Fruit fly (Drosophila melanogaster) whole organism, embryonic: Measurements from ENCODE around the gene CkIIbeta.
A peak's percentile ranks its signal among the peaks of the same experiment; 100 is the strongest.

Experiments used
- Aef1 ChIP-seq: fragments of 200-800 bp; sonication (Bioruptor generic); IDR thresholded peaks from 3 replicates; pipeline ENCODE4 v1.3.6; 2022; ENCODE audit warnings: missing biosample characterization, missing genetic modification characterization
- B-H2 ChIP-seq: fragments of 200-800 bp; sonication (Bioruptor generic); optimal IDR thresholded peaks from 2 replicates; lab custom pipeline; 2018; ENCODE audit warnings: missing biosample characterization, mild to moderate bottlenecking, missing genetic modification characterization
- Bteb2 ChIP-seq: fragments of 200-800 bp; sonication (Bioruptor generic); optimal IDR thresholded peaks from 2 replicates; lab custom pipeline; 2016; ENCODE audit warnings: missing biosample characterization, missing genetic modification characterization
- CG10321 ChIP-seq: fragments of 200-800 bp; sonication (Bioruptor generic); IDR thresholded peaks from 2 replicates; pipeline ENCODE4 v1.3.6; 2022; ENCODE audit warnings: missing biosample characterization, missing genetic modification characterization
- CG10543 ChIP-seq: fragments of 200-800 bp; sonication (Bioruptor generic); optimal IDR thresholded peaks from 3 replicates; lab custom pipeline; 2017; ENCODE audit warnings: missing biosample characterization, mild to moderate bottlenecking, missing genetic modification characterization, moderate library complexity
- CG11504 ChIP-seq: fragments of 200-800 bp; sonication (Bioruptor generic); optimal IDR thresholded peaks from 3 replicates; lab custom pipeline; 2019; ENCODE audit warnings: missing biosample characterization, mild to moderate bottlenecking, missing genetic modification characterization, moderate library complexity
- CG11695 ChIP-seq: fragments of 200-800 bp; sonication (Bioruptor generic); IDR thresholded peaks from 3 replicates; pipeline ENCODE4 v1.3.6; 2022; ENCODE audit warnings: missing biosample characterization, missing genetic modification characterization
- CG14710 ChIP-seq: fragments of 200-800 bp; sonication (Bioruptor generic); optimal IDR thresholded peaks from 3 replicates; lab custom pipeline; 2019; ENCODE audit warnings: missing biosample characterization, mild to moderate bottlenecking, missing genetic modification characterization, moderate library complexity
- CG15269 ChIP-seq: fragments of 200-800 bp; sonication (Bioruptor generic); optimal IDR thresholded peaks from 2 replicates; lab custom pipeline; 2018; ENCODE audit warnings: missing biosample characterization, mild to moderate bottlenecking, missing genetic modification characterization, moderate library complexity
- CG17361 ChIP-seq: fragments of 200-800 bp; sonication (Bioruptor generic); IDR thresholded peaks from 3 replicates; pipeline ENCODE4 v1.3.6; 2022; ENCODE audit warnings: missing biosample characterization, missing genetic modification characterization
- CG17802 ChIP-seq: fragments of 200-800 bp; sonication (Bioruptor generic); optimal IDR thresholded peaks from 2 replicates; lab custom pipeline; 2018; ENCODE audit warnings: missing biosample characterization, mild to moderate bottlenecking, missing genetic modification characterization, moderate library complexity
- CG1832 ChIP-seq: fragments of 200-800 bp; sonication (Bioruptor generic); optimal IDR thresholded peaks from 2 replicates; lab custom pipeline; 2017; ENCODE audit warnings: missing biosample characterization, mild to moderate bottlenecking, missing genetic modification characterization, inconsistent platforms
- CG2120 ChIP-seq: fragments of 200-800 bp; sonication (Bioruptor generic); optimal IDR thresholded peaks from 3 replicates; lab custom pipeline; 2016; ENCODE audit warnings: missing biosample characterization, missing genetic modification characterization
- CG2712 ChIP-seq: fragments of 200-800 bp; optimal IDR thresholded peaks from 3 replicates; lab custom pipeline; 2019; ENCODE audit warnings: missing biosample characterization, mild to moderate bottlenecking, missing genetic modification characterization, moderate library complexity
- CG33213 ChIP-seq: fragments of 200-800 bp; sonication (Bioruptor generic); optimal IDR thresholded peaks from 3 replicates; lab custom pipeline; 2016; ENCODE audit warnings: missing biosample characterization, missing genetic modification characterization
- CG34376 ChIP-seq: fragments of 200-800 bp; sonication (Bioruptor generic); optimal IDR thresholded peaks from 2 replicates; lab custom pipeline; 2018; ENCODE audit warnings: missing biosample characterization, mild to moderate bottlenecking, missing genetic modification characterization
- CG3838 ChIP-seq: fragments of 200-800 bp; sonication (Bioruptor generic); optimal IDR thresholded peaks from 3 replicates; lab custom pipeline; 2016; ENCODE audit warnings: missing biosample characterization, missing genetic modification characterization
- CG4730 ChIP-seq: fragments of 200-800 bp; sonication (Bioruptor generic); IDR thresholded peaks from 2 replicates; pipeline ENCODE4 v1.3.6; 2022; ENCODE audit warnings: missing biosample characterization, missing genetic modification characterization
- CG4820 ChIP-seq: fragments of 200-800 bp; sonication (Bioruptor generic); optimal IDR thresholded peaks from 3 replicates; lab custom pipeline; 2016; ENCODE audit warnings: missing biosample characterization, missing genetic modification characterization
- CG6689 ChIP-seq: fragments of 200-800 bp; sonication (Bioruptor generic); IDR thresholded peaks from 2 replicates; pipeline ENCODE4 v1.3.6; 2022; ENCODE audit warnings: missing biosample characterization, missing genetic modification characterization
- CG8924 ChIP-seq: fragments of 200-800 bp; optimal IDR thresholded peaks from 3 replicates; lab custom pipeline; 2019; ENCODE audit warnings: missing biosample characterization, mild to moderate bottlenecking, missing genetic modification characterization, moderate library complexity
- Dip3 ChIP-seq: fragments of 200-800 bp; sonication (Bioruptor generic); optimal IDR thresholded peaks from 3 replicates; lab custom pipeline; 2016; ENCODE audit warnings: missing biosample characterization, missing genetic modification characterization
- Drgx ChIP-seq: fragments of 200-800 bp; sonication (Bioruptor generic); IDR thresholded peaks from 2 replicates; pipeline ENCODE4 v1.3.6; 2022; ENCODE audit warnings: missing biosample characterization, missing genetic modification characterization
- Eip74EF ChIP-seq, 2 experiments: fragments of 200-800 bp in 1 of 2; fragments of >200 bp in 1 of 2; sonication (Bioruptor generic) in 1 of 2; optimal IDR thresholded peaks; 2 replicates each; lab custom pipeline; 2017 to 2019; ENCODE audit warnings: missing biosample characterization in 2 of 2, missing genetic modification characterization in 2 of 2, mild to moderate bottlenecking in 1 of 2, moderate library complexity in 1 of 2
- Elba2 ChIP-seq: fragments of 200-800 bp; sonication (Bioruptor generic); optimal IDR thresholded peaks from 3 replicates; lab custom pipeline; 2016; ENCODE audit warnings: missing biosample characterization, missing genetic modification characterization
- Hr3 ChIP-seq: fragments of 200-800 bp; sonication (Bioruptor generic); optimal IDR thresholded peaks from 3 replicates; lab custom pipeline; 2016; ENCODE audit warnings: missing biosample characterization, missing genetic modification characterization
- Hr51 ChIP-seq, 2 experiments: fragments of 200-800 bp; sonication (Bioruptor generic); optimal IDR thresholded peaks; 2 replicates in 1 of 2; 3 replicates in 1 of 2; lab custom pipeline; 2016 to 2018; ENCODE audit warnings: missing biosample characterization in 2 of 2, missing genetic modification characterization in 2 of 2, mild to moderate bottlenecking in 1 of 2, moderate library complexity in 1 of 2
- Lpt ChIP-seq: fragments of >200 bp; optimal IDR thresholded peaks from 2 replicates; lab custom pipeline; 2018; ENCODE audit warnings: missing biosample characterization, missing genetic modification characterization
- Med ChIP-seq: fragments of 200-800 bp; sonication (Bioruptor generic); peaks from one replicate; lab custom pipeline; 2016; ENCODE audit warnings: missing biosample characterization, missing genetic modification characterization, mild to moderate bottlenecking, inconsistent platforms, moderate library complexity
- Myb ChIP-seq: fragments of 200-800 bp; sonication (Bioruptor generic); optimal IDR thresholded peaks from 2 replicates; lab custom pipeline; 2016; ENCODE audit warnings: missing biosample characterization, missing genetic modification characterization
- NC2α ChIP-seq: fragments of 200-800 bp; sonication (Bioruptor generic); optimal IDR thresholded peaks from 2 replicates; lab custom pipeline; 2016; ENCODE audit warnings: missing biosample characterization, missing genetic modification characterization
- Nf-YC ChIP-seq: fragments of 200-800 bp; optimal IDR thresholded peaks from 3 replicates; lab custom pipeline; 2019; ENCODE audit warnings: missing biosample characterization, mild to moderate bottlenecking, missing genetic modification characterization, moderate library complexity
- Ptx1 ChIP-seq: fragments of 200-800 bp; sonication (Bioruptor generic); IDR thresholded peaks from 2 replicates; pipeline ENCODE4 v1.3.6; 2022; ENCODE audit warnings: missing biosample characterization, missing genetic modification characterization
- cg ChIP-seq: fragments of 200-800 bp; sonication (Bioruptor generic); optimal IDR thresholded peaks from 3 replicates; lab custom pipeline; 2019; ENCODE audit warnings: missing biosample characterization, mild to moderate bottlenecking, missing genetic modification characterization, moderate library complexity
- crc ChIP-seq: fragments of 200-800 bp; sonication (Bioruptor generic); optimal IDR thresholded peaks from 2 replicates; lab custom pipeline; 2016; ENCODE audit warnings: missing biosample characterization, missing genetic modification characterization
- disco-r ChIP-seq: fragments of 200-800 bp; sonication (Bioruptor generic); optimal IDR thresholded peaks from 2 replicates; lab custom pipeline; 2016; ENCODE audit warnings: missing biosample characterization, missing genetic modification characterization
- gsb-n ChIP-seq: fragments of 200-800 bp; sonication (Bioruptor generic); optimal IDR thresholded peaks from 3 replicates; lab custom pipeline; 2018; ENCODE audit warnings: missing biosample characterization, mild to moderate bottlenecking, missing genetic modification characterization
- hbn ChIP-seq: fragments of 200-800 bp; sonication (Bioruptor generic); IDR thresholded peaks from 2 replicates; pipeline ENCODE4 v1.3.6; 2022; ENCODE audit warnings: missing biosample characterization, missing genetic modification characterization; ENCODE audit not compliant: partially characterized antibody
- lilli ChIP-seq: fragments of 200-800 bp; sonication (Bioruptor generic); optimal IDR thresholded peaks from 3 replicates; lab custom pipeline; 2016; ENCODE audit warnings: missing biosample characterization, missing genetic modification characterization
- peb ChIP-seq: fragments of 200-800 bp; sonication (Bioruptor generic); IDR thresholded peaks from 2 replicates; pipeline ENCODE4 v1.3.6; 2022; ENCODE audit warnings: missing biosample characterization, missing genetic modification characterization
- pita ChIP-seq: fragments of 200-800 bp; sonication (Bioruptor generic); optimal IDR thresholded peaks from 2 replicates; lab custom pipeline; 2017; ENCODE audit warnings: missing biosample characterization, mild to moderate bottlenecking, missing genetic modification characterization
- prd ChIP-seq, 3 experiments: fragments of >200 bp in 2 of 3; fragments of 200-800 bp in 1 of 3; sonication (Bioruptor generic) in 1 of 3; optimal IDR thresholded peaks in 2 of 3; IDR thresholded peaks in 1 of 3; 2 replicates in 2 of 3; 3 replicates in 1 of 3; pipeline versions ENCODE4 v1.3.6 to Lab custom; 2017 to 2022; ENCODE audit warnings: missing biosample characterization in 1 of 3, missing genetic modification characterization in 1 of 3
- ranshi ChIP-seq: fragments of 200-800 bp; sonication (Bioruptor generic); IDR thresholded peaks from 2 replicates; pipeline ENCODE4 v1.3.6; 2022; ENCODE audit warnings: missing biosample characterization, missing genetic modification characterization
- sens ChIP-seq: fragments of 200-800 bp; sonication (Bioruptor generic); peaks from one replicate; lab custom pipeline; 2016; ENCODE audit warnings: missing biosample characterization, missing genetic modification characterization
- sisA ChIP-seq: fragments of 200-800 bp; sonication (Bioruptor generic); IDR thresholded peaks from 2 replicates; pipeline ENCODE4 v1.3.6; 2022; ENCODE audit warnings: missing biosample characterization, missing genetic modification characterization
- slbo ChIP-seq: fragments of 200-800 bp; sonication (Bioruptor generic); IDR thresholded peaks from 2 replicates; pipeline ENCODE4 v1.3.6; 2022; ENCODE audit warnings: missing biosample characterization, missing genetic modification characterization
- slou ChIP-seq: fragments of 200-800 bp; sonication (Bioruptor generic); optimal IDR thresholded peaks from 3 replicates; lab custom pipeline; 2016; ENCODE audit warnings: missing biosample characterization, missing genetic modification characterization
- zfh2 ChIP-seq: fragments of 200-800 bp; sonication (Bioruptor generic); optimal IDR thresholded peaks from 2 replicates; lab custom pipeline; 2016; ENCODE audit warnings: missing biosample characterization, missing genetic modification characterization

The CkIIbeta gene

DNA sequence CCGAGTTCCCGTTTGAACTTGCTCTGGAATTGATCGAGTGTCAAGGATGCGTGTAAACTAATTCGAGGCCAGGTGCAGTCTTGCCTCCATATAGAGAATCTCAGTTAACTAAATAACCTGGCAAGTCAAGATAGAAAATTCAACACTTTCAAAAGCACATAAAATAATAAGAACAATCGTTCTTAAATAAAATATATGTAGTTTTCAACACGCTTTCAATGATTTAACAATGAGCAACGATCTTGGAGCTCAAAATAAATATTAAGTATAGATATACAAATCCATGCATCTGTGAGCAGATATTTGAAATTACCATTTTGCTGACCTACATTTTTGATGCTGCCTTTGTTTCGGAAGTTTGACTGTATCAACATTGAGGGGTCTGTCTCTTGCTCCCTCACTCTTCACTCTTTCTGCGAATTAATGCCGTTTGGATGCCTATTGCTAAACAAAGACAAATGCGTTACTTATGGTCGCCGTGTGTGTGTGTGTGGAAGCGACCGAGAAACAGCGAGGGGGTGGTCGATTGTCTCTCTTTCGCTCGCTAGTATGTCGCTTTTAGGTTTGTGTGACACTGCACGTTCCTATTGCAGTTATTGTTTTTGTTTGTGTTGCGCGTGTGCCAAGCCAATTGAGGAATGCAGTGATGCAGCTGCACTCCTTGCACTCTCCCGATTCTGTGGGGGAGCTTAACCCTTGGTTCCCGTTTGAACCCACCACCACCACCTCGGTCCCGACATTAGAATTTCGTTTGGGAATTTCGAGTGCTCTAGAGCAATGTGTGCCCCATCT is 28.1 kb downstream of the CkIIbeta start (continued):
- TF ChIP-seq Myb (GFP tag; lab: Kevin White, UChicago) (no peak), Elba2 (GFP tag; lab: Kevin White, UChicago) (no peak), CG10321 (GFP tag; lab: Robert Waterston, UW) (peak; percentile 26; the same call in 1 of the 2 replicates), CG6689 (GFP tag; lab: Robert Waterston, UW) (0 out of 2 replicates have a peak, but pooled peaks have one; percentile 32), crc (GFP tag; lab: Kevin White, UChicago) (no peak), CG15269 (peak; percentile 41), CG10543 (peak; percentile 0), prd (optimal IDR thresholded peaks at IDR 0.05; lab: Kevin White, UChicago) (no peak), prd (GFP tag; IDR thresholded peaks at IDR 0.05; lab: Robert Waterston, UW) (0 out of 3 replicates have a peak, but pooled peaks have one; percentile 11), CG2120 (GFP tag; lab: Kevin White, UChicago) (peak; percentile 11), lilli (GFP tag; lab: Kevin White, UChicago) (peak; percentile 11), Dip3 (no peak), gsb-n (no peak), CG11695 (peak; percentile 17; the same call in 1 of the 3 replicates), disco-r (GFP tag; lab: Kevin White, UChicago) (no peak), CG17802 (tag; lab: Kevin White, UChicago) (no peak), peb (GFP tag; lab: Robert Waterston, UW) (no peak), CG34376 (GFP tag; lab: Kevin White, UChicago) (no peak), B-H2 (GFP tag; lab: Kevin White, UChicago) (no peak), slou (no peak), Med (GFP tag; lab: Kevin White, UChicago) (peak; percentile 73), Lpt (GFP tag; lab: Kevin White, UChicago) (no peak), CG8924 (tag; lab: Kevin White, UChicago) (no peak), zfh2 (GFP tag; lab: Kevin White, UChicago) (no peak), CG3838 (GFP tag; lab: Kevin White, UChicago) (no peak), Aef1 (GFP tag; lab: Robert Waterston, UW) (0 out of 3 replicates have a peak, but pooled peaks have one; percentile 14), slbo (GFP tag; lab: Robert Waterston, UW) (peak; percentile 18; the same call in 1 of the 2 replicates), sisA (GFP tag; lab: Robert Waterston, UW) (0 out of 2 replicates have a peak, but pooled peaks have one; percentile 15), Bteb2 (no peak), CG2712 (tag; lab: Kevin White, UChicago) (peak; percentile 2), Drgx (GFP tag; lab: Robert Waterston, UW) (peak; percentile 78; the same call in 1 of the 2 replicates), cg (GFP tag; lab: Kevin White, UChicago) (peak; percentile 39), sens (peak; percentile 58), Ptx1 (GFP tag; lab: Robert Waterston, UW) (peak; percentile 43; the same call in 1 of the 2 replicates), CG17361 (GFP tag; lab: Robert Waterston, UW) (0 out of 3 replicates have a peak, but pooled peaks have one; percentile 44), CG4820 (GFP tag; lab: Kevin White, UChicago) (peak; percentile 47), NC2α (GFP tag; lab: Kevin White, UChicago) (no peak), Hr51 (GFP tag; optimal IDR thresholded peaks at IDR 0.05; lab: Kevin White, UChicago) (peak in 1 of 2 experiments; percentile 46), CG4730 (GFP tag; lab: Robert Waterston, UW) (0 out of 2 replicates have a peak, but pooled peaks have one; percentile 3), Hr3 (peak; percentile 27), Nf-YC (tag; lab: Kevin White, UChicago) (peak; percentile 19), CG1832 (GFP tag; lab: Kevin White, UChicago) (no peak), ranshi (GFP tag; lab: Robert Waterston, UW) (no peak), hbn (GFP tag; lab: Robert Waterston, UW) (no peak), CG14710 (tag; lab: Kevin White, UChicago) (no peak), Eip74EF (GFP tag; optimal IDR thresholded peaks at IDR 0.05; lab: Kevin White, UChicago) (peak in 1 of 2 experiments; percentile 12), CG11504 (tag; lab: Kevin White, UChicago) (peak; percentile 46), CG33213 (GFP tag; lab: Kevin White, UChicago) (no peak), pita (GFP tag; lab: Kevin White, UChicago) (no peak)
